Fruit fly (Drosophila melanogaster): ENCODE measurements around the gene CG14260.

DNA sequence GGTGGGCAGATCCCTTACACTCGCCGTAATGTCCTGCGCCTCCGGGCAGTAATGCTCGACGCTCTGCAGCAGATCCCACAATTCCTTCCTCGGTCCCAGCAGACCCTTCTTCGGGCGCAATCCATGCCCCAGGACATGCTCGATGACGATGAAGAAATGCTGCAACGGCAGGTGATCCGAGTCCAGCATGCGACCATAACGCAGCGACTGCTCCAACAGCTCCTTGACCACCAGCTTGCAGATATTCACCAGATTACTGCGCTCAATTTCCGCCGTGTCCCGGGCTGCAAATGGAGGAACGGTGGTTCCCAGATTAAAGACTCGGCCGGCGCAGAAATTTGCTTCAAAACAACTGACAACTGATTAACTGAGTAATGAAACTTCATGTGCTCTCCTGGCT, 31.9 kb upstream of the CG14260 start, which contains the start of gene CG31068:
- TF ChIP-seq otp (GFP tag; IDR thresholded peaks at IDR 0.05), result no peak
- TF ChIP-seq Atf-2 (GFP tag; optimal IDR thresholded peaks at IDR 0.05), result no peak
- TF ChIP-seq CG11456 (GFP tag; IDR thresholded peaks at IDR 0.05), result no peak
- no peak for TF ChIP-seq zen (tag; optimal IDR thresholded peaks at IDR 0.05)
